Worm (Caenorhabditis elegans): ENCODE measurements around the gene srh-137.

The srh-137 gene

DNA sequence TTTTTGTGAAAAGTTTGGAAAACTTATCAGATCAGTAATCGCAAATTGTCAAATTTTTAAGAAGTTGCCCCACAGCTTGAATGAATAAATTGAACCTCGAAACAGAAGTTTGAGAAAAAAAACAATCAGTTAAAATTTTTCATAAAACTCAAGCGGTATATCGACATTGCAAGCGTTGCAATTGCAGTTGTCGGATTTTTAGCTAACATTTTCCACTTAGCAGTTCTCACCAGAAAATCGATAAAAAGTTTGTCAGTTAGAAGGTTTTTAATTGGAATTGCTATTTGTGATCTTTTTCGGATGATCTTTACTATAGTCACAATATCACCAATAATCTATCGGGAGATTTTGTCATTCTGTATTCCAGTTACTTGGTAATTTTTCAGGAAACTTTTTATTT, 30.7 kb downstream of the srh-137 start, which contains the start of gene srw-43:
Gene srw-43 (plus strand): TSS at position 301 of the 400 bp plus-strand sequence.
- TF ChIP-seq hlh-26 (GFP tag; conservative IDR thresholded peaks at IDR 0.05) (no peak), repo-1 (tag; optimal IDR thresholded peaks at IDR 0.05) (no peak), zfh-2 (GFP tag; conservative IDR thresholded peaks at IDR 0.05) (no peak), hrde-1 (tag; optimal IDR thresholded peaks at IDR 0.05; ENCODE audit: borderline replicate concordance) (no peak), ztf-18 (tag; optimal IDR thresholded peaks at IDR 0.05) (no peak)

DNA sequence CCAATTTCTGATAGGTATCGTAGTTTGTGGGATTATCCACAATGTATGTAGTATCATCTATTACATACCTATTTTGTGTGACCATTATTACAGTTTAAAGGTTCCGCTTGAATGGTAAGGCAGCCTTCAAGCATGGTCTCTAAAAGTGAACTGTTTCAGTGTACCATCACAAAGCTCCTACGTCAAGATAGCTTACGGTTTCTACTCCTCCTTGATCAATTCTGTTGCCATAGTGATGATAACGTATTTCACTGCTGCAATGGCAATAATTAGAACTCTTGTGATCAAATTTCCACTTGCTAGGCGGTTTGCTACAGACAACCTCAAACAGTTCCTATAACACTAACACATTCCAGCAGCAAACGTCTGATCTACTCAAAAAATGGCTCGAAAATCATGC, 33.1 kb downstream of the srh-137 start:
- TF ChIP-seq B0019.2 (GFP tag; conservative IDR thresholded peaks at IDR 0.05) = no peak
- no peak for TF ChIP-seq nfya-1 (tag; optimal IDR thresholded peaks at IDR 0.05; ENCODE audit: borderline replicate concordance, insufficient read depth)
- TF ChIP-seq ceh-100 (GFP tag; IDR thresholded peaks at IDR 0.05) = no peak
- no peak for TF ChIP-seq efl-1 (GFP tag; optimal IDR thresholded peaks at IDR 0.05)
- TF ChIP-seq ekl-4 (GFP tag; IDR thresholded peaks at IDR 0.05) = no peak
- no peak for TF ChIP-seq ceh-79 (tag; optimal IDR thresholded peaks at IDR 0.05)
- no peak for TF ChIP-seq snpc-3.4 (tag; optimal IDR thresholded peaks at IDR 0.05)
- TF ChIP-seq lin-26 (GFP tag; IDR thresholded peaks at IDR 0.05) = no peak
- no peak for TF ChIP-seq xnd-1 (tag; optimal IDR thresholded peaks at IDR 0.05)
- no peak for TF ChIP-seq repo-1 (tag; optimal IDR thresholded peaks at IDR 0.05)
- no peak for TF ChIP-seq fkh-3 (tag; optimal IDR thresholded peaks at IDR 0.05)
- TF ChIP-seq Y56A3A.18 (GFP tag; IDR thresholded peaks at IDR 0.05) = no peak
- no peak for TF ChIP-seq F55B11.4 (tag; optimal IDR thresholded peaks at IDR 0.05; ENCODE audit: borderline replicate concordance, insufficient read depth)

DNA sequence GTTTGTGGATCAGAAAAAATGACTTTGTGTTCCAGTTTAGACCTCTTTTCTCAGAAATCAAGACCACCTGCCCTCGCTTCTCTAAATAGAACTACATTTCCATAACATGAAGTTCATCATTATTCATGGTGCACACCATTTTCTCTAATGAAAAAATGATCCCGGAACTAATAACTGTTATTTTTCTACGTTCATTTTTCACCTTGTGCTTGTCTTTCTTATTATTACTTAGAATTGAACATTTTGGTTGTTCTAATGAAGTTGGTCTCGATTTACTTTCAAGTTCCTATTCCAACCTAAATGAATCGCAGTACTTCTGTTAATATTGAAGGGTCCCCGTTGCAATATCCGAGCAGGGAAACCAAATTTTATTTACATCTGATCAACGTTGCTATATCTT, 33.6 kb downstream of the srh-137 start, which contains the start of gene srw-36:
Gene srw-36 (plus strand): TSS at position 301 of the 400 bp plus-strand sequence.
- TF ChIP-seq lsy-27 (tag; optimal IDR thresholded peaks at IDR 0.05; ENCODE audit: borderline replicate concordance, insufficient read depth) (no peak), madf-3 (GFP tag; IDR thresholded peaks at IDR 0.05) (no peak), Y95B8A.8 (GFP tag; IDR thresholded peaks at IDR 0.05) (no peak), rcor-1 (GFP tag; IDR thresholded peaks at IDR 0.05) (no peak), nhr-179 (tag; optimal IDR thresholded peaks at IDR 0.05) (no peak), C17E4.6 (GFP tag; IDR thresholded peaks at IDR 0.05) (no peak), egl-44 (GFP tag; IDR thresholded peaks at IDR 0.05) (no peak), fkh-3 (tag; optimal IDR thresholded peaks at IDR 0.05) (no peak), bed-2 (GFP tag; IDR thresholded peaks at IDR 0.05) (no peak), K11D2.4 (GFP tag; IDR thresholded peaks at IDR 0.05) (no peak), lin-54 (GFP tag; optimal IDR thresholded peaks at IDR 0.05) (no peak), madf-6 (GFP tag; IDR thresholded peaks at IDR 0.05) (no peak), F39B2.1 (GFP tag; IDR thresholded peaks at IDR 0.05) (no peak), ztf-25 (GFP tag; IDR thresholded peaks at IDR 0.05) (no peak), lin-35 (GFP tag; optimal IDR thresholded peaks at IDR 0.05) (no peak), die-1 (tag; optimal IDR thresholded peaks at IDR 0.05) (no peak), attf-5 (GFP tag; optimal IDR thresholded peaks at IDR 0.05) (no peak), T07F8.4 (tag; optimal IDR thresholded peaks at IDR 0.05) (no peak)

DNA sequence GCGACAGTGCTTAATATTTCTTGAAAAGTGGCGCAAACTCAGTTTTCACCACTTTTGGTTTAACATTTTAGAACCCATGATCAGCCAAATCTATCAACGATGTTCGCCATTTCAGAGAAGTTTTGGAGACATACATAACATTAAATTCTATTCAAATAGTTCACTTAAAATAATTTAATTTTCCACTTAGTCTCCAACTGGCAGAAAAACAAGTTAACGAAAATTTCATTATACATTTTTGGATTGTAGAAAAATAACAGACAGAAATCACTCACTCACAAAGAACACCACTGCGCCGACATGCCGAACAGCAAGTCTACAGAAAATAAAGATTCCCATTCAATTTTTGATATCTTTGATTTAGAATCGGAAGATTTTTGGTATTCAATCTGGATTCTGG, 36.5 kb downstream of the srh-137 start, which contains the start of gene srw-44:
Gene srw-44 (plus strand): TSS at position 301 of the 400 bp plus-strand sequence.
- TF ChIP-seq lsy-27 (tag; optimal IDR thresholded peaks at IDR 0.05; ENCODE audit: borderline replicate concordance, insufficient read depth) = no peak
